Fruit fly (Drosophila melanogaster) whole organism, embryonic: Measurements from ENCODE around the gene Gen.

ENCODE experiments used
- Atf-2 ChIP-seq: fragments of 200-800 bp; sonication (Bioruptor generic); optimal IDR thresholded peaks from 2 replicates; lab custom pipeline; 2016; ENCODE audit warnings: missing biosample characterization, missing genetic modification characterization
- BEAF-32 ChIP-seq: fragments of 200-800 bp; sonication (Bioruptor generic); optimal IDR thresholded peaks from 3 replicates; lab custom pipeline; 2017; ENCODE audit warnings: missing biosample characterization, missing genetic modification characterization, mild to moderate bottlenecking, moderate library complexity, missing genetic modification reagents
- CG10321 ChIP-seq: fragments of 200-800 bp; sonication (Bioruptor generic); IDR thresholded peaks from 2 replicates; pipeline ENCODE4 v1.3.6; 2022; ENCODE audit warnings: missing biosample characterization, missing genetic modification characterization
- CG11456 ChIP-seq: fragments of 200-800 bp; sonication (Bioruptor generic); IDR thresholded peaks from 3 replicates; pipeline ENCODE4 v1.3.6; 2022; ENCODE audit warnings: missing biosample characterization, missing genetic modification characterization
- CG12744 ChIP-seq: fragments of 200-800 bp; sonication (Bioruptor generic); optimal IDR thresholded peaks from 2 replicates; lab custom pipeline; 2016; ENCODE audit warnings: missing biosample characterization, missing genetic modification characterization
- CG12942 ChIP-seq: fragments of 200-800 bp; sonication (Bioruptor generic); optimal IDR thresholded peaks from 3 replicates; lab custom pipeline; 2016; ENCODE audit warnings: missing biosample characterization, missing genetic modification characterization
- CG13894 ChIP-seq: fragments of 200-800 bp; sonication (Bioruptor generic); optimal IDR thresholded peaks from 3 replicates; lab custom pipeline; 2018; ENCODE audit warnings: missing biosample characterization, mild to moderate bottlenecking, missing genetic modification characterization, moderate library complexity
- CG14710 ChIP-seq: fragments of 200-800 bp; sonication (Bioruptor generic); optimal IDR thresholded peaks from 3 replicates; lab custom pipeline; 2019; ENCODE audit warnings: missing biosample characterization, mild to moderate bottlenecking, missing genetic modification characterization, moderate library complexity
- CG15479 ChIP-seq: fragments of 200-800 bp; sonication (Bioruptor generic); optimal IDR thresholded peaks from 3 replicates; lab custom pipeline; 2019; ENCODE audit warnings: missing biosample characterization, mild to moderate bottlenecking, missing genetic modification characterization, moderate library complexity
- CG15601 ChIP-seq: fragments of 200-800 bp; sonication (Bioruptor generic); optimal IDR thresholded peaks from 3 replicates; lab custom pipeline; 2019; ENCODE audit warnings: missing biosample characterization, mild to moderate bottlenecking, missing genetic modification characterization, moderate library complexity
- CG16815 ChIP-seq: fragments of 200-800 bp; sonication (Bioruptor generic); optimal IDR thresholded peaks from 3 replicates; lab custom pipeline; 2017; ENCODE audit warnings: missing biosample characterization, mild to moderate bottlenecking, missing genetic modification characterization
- CG17568 ChIP-seq: fragments of 200-800 bp; sonication (Bioruptor generic); optimal IDR thresholded peaks from 2 replicates; lab custom pipeline; 2018; ENCODE audit warnings: missing biosample characterization, mild to moderate bottlenecking, missing genetic modification characterization, moderate library complexity
- CG1792 ChIP-seq: fragments of 200-800 bp; sonication (Bioruptor generic); optimal IDR thresholded peaks from 2 replicates; lab custom pipeline; 2016; ENCODE audit warnings: missing biosample characterization, missing genetic modification characterization
- CG1832 ChIP-seq: fragments of 200-800 bp; sonication (Bioruptor generic); optimal IDR thresholded peaks from 2 replicates; lab custom pipeline; 2017; ENCODE audit warnings: missing biosample characterization, mild to moderate bottlenecking, missing genetic modification characterization, inconsistent platforms
- CG33213 ChIP-seq: fragments of 200-800 bp; sonication (Bioruptor generic); optimal IDR thresholded peaks from 3 replicates; lab custom pipeline; 2016; ENCODE audit warnings: missing biosample characterization, missing genetic modification characterization
- CG4328 ChIP-seq: fragments of 200-800 bp; sonication (Bioruptor generic); optimal IDR thresholded peaks from 3 replicates; lab custom pipeline; 2017; ENCODE audit warnings: missing biosample characterization, missing genetic modification reagents, missing genetic modification characterization
- CG4854 ChIP-seq: fragments of 200-800 bp; sonication (Bioruptor generic); optimal IDR thresholded peaks from 2 replicates; lab custom pipeline; 2016; ENCODE audit warnings: missing biosample characterization, missing genetic modification characterization, inconsistent platforms
- CG5245 ChIP-seq: fragments of 200-800 bp; sonication (Bioruptor generic); optimal IDR thresholded peaks from 3 replicates; lab custom pipeline; 2016; ENCODE audit warnings: missing biosample characterization, missing genetic modification characterization
- CG7839 ChIP-seq: fragments of 200-800 bp; sonication (Bioruptor generic); optimal IDR thresholded peaks from 3 replicates; lab custom pipeline; 2018; ENCODE audit warnings: missing biosample characterization, mild to moderate bottlenecking, missing genetic modification characterization, moderate library complexity
- CG8281 ChIP-seq: fragments of 200-800 bp; sonication (Bioruptor generic); optimal IDR thresholded peaks from 2 replicates; lab custom pipeline; 2018; ENCODE audit warnings: missing biosample characterization, mild to moderate bottlenecking, missing genetic modification characterization, moderate library complexity
- CkIIα-i1 ChIP-seq: fragments of 200-800 bp; sonication (Bioruptor generic); IDR thresholded peaks from 2 replicates; pipeline ENCODE4 v1.3.6; 2022; ENCODE audit warnings: missing biosample characterization, missing genetic modification characterization
- CoRest ChIP-seq: fragments of 200-800 bp; sonication (Bioruptor generic); optimal IDR thresholded peaks from 3 replicates; lab custom pipeline; 2018; ENCODE audit warnings: missing biosample characterization, mild to moderate bottlenecking, missing genetic modification characterization, moderate library complexity
- Ets97D ChIP-seq: fragments of 200-800 bp; sonication (Bioruptor generic); optimal IDR thresholded peaks from 3 replicates; lab custom pipeline; 2016; ENCODE audit warnings: missing biosample characterization, missing genetic modification characterization
- HLHmδ ChIP-seq: fragments of 200-800 bp; sonication (Bioruptor generic); optimal IDR thresholded peaks from 2 replicates; lab custom pipeline; 2018; ENCODE audit warnings: missing biosample characterization, mild to moderate bottlenecking, missing genetic modification characterization, moderate library complexity
- Hand ChIP-seq: fragments of 200-800 bp; sonication (Bioruptor generic); optimal IDR thresholded peaks from 2 replicates; lab custom pipeline; 2017; ENCODE audit warnings: mild to moderate bottlenecking, missing biosample characterization, missing genetic modification reagents, missing genetic modification characterization
- Hey ChIP-seq: fragments of 200-800 bp; sonication (Bioruptor generic); optimal IDR thresholded peaks from 3 replicates; lab custom pipeline; 2018; ENCODE audit warnings: missing biosample characterization, mild to moderate bottlenecking, missing genetic modification characterization
- Med ChIP-seq: fragments of 200-800 bp; sonication (Bioruptor generic); peaks from one replicate; lab custom pipeline; 2016; ENCODE audit warnings: missing biosample characterization, missing genetic modification characterization, mild to moderate bottlenecking, inconsistent platforms, moderate library complexity
- Ptx1 ChIP-seq: fragments of 200-800 bp; sonication (Bioruptor generic); IDR thresholded peaks from 2 replicates; pipeline ENCODE4 v1.3.6; 2022; ENCODE audit warnings: missing biosample characterization, missing genetic modification characterization
- Sox100B ChIP-seq: fragments of 200-800 bp; sonication (Bioruptor generic); optimal IDR thresholded peaks from 3 replicates; lab custom pipeline; 2018; ENCODE audit warnings: missing biosample characterization, mild to moderate bottlenecking, missing genetic modification characterization
- abd-A ChIP-seq: fragments of 200-800 bp; sonication (Bioruptor generic); optimal IDR thresholded peaks from 3 replicates; lab custom pipeline; 2019; ENCODE audit warnings: missing biosample characterization, mild to moderate bottlenecking, missing genetic modification characterization, moderate library complexity
- aop ChIP-seq: fragments of 200-800 bp; sonication (Bioruptor generic); IDR thresholded peaks from 2 replicates; pipeline ENCODE4 v1.3.6; 2022; ENCODE audit warnings: missing biosample characterization, missing genetic modification characterization
- ara ChIP-seq: fragments of 200-800 bp; sonication (Bioruptor generic); IDR thresholded peaks from 2 replicates; pipeline ENCODE4 v1.3.6; 2022; ENCODE audit warnings: missing biosample characterization, missing genetic modification characterization
- ato ChIP-seq: fragments of 200-800 bp; sonication (Bioruptor generic); IDR thresholded peaks from 2 replicates; pipeline ENCODE4 v1.3.6; 2022; ENCODE audit warnings: missing biosample characterization, missing genetic modification characterization; ENCODE audit not compliant: partially characterized antibody
- bcd ChIP-seq: fragments of 200-800 bp; sonication (Bioruptor generic); optimal IDR thresholded peaks from 2 replicates; lab custom pipeline; 2017; ENCODE audit warnings: missing biosample characterization, mild to moderate bottlenecking, missing genetic modification characterization
- ewg ChIP-seq: fragments of 200-800 bp; sonication (Bioruptor generic); optimal IDR thresholded peaks from 3 replicates; lab custom pipeline; 2017; ENCODE audit warnings: mild to moderate bottlenecking, missing biosample characterization, missing genetic modification reagents, missing genetic modification characterization
- gcm2 ChIP-seq: fragments of 200-800 bp; sonication (Bioruptor generic); optimal IDR thresholded peaks from 2 replicates; lab custom pipeline; 2016; ENCODE audit warnings: missing biosample characterization, missing genetic modification characterization
- ind ChIP-seq: fragments of 200-800 bp; sonication (Bioruptor generic); optimal IDR thresholded peaks from 3 replicates; lab custom pipeline; 2016; ENCODE audit warnings: missing biosample characterization, missing genetic modification characterization
- klu ChIP-seq: fragments of 200-800 bp; sonication (Bioruptor generic); IDR thresholded peaks from 2 replicates; pipeline ENCODE4 v1.3.6; 2022; ENCODE audit warnings: missing biosample characterization, missing genetic modification characterization
- lab ChIP-seq: fragments of 200-800 bp; sonication (Bioruptor generic); optimal IDR thresholded peaks from 3 replicates; lab custom pipeline; 2017; ENCODE audit warnings: missing biosample characterization, missing genetic modification characterization, mild to moderate bottlenecking, moderate library complexity, missing genetic modification reagents
- mam ChIP-seq: fragments of 200-800 bp; sonication (Bioruptor generic); optimal IDR thresholded peaks from 3 replicates; lab custom pipeline; 2016; ENCODE audit warnings: missing biosample characterization, missing genetic modification characterization
- nau ChIP-seq: fragments of 200-800 bp; sonication (Bioruptor generic); optimal IDR thresholded peaks from 3 replicates; lab custom pipeline; 2017; ENCODE audit warnings: missing biosample characterization, mild to moderate bottlenecking, missing genetic modification characterization, missing genetic modification reagents
- phol ChIP-seq: fragments of 200-800 bp; sonication (Bioruptor generic); optimal IDR thresholded peaks from 3 replicates; lab custom pipeline; 2018; ENCODE audit warnings: missing biosample characterization, mild to moderate bottlenecking, missing genetic modification characterization, moderate library complexity
- repo ChIP-seq: fragments of 200-800 bp; sonication (Bioruptor generic); optimal IDR thresholded peaks from 2 replicates; lab custom pipeline; 2016; ENCODE audit warnings: missing biosample characterization, missing genetic modification characterization
- sima ChIP-seq: fragments of 200-800 bp; sonication (Bioruptor generic); optimal IDR thresholded peaks from 2 replicates; lab custom pipeline; 2016; ENCODE audit warnings: missing biosample characterization, missing genetic modification characterization
- stwl ChIP-seq: fragments of 200-800 bp; sonication (Bioruptor generic); optimal IDR thresholded peaks from 3 replicates; lab custom pipeline; 2018; ENCODE audit warnings: missing biosample characterization, mild to moderate bottlenecking, missing genetic modification characterization, moderate library complexity
- tll ChIP-seq, 2 experiments: fragments of 200-800 bp in 1 of 2; fragments of >200 bp in 1 of 2; sonication (Bioruptor generic) in 1 of 2; optimal IDR thresholded peaks; 2 replicates each; lab custom pipeline; 2017 to 2019; ENCODE audit warnings: missing biosample characterization in 2 of 2, missing genetic modification characterization in 2 of 2, mild to moderate bottlenecking in 1 of 2, moderate library complexity in 1 of 2
- vvl ChIP-seq: fragments of 200-800 bp; sonication (Bioruptor generic); IDR thresholded peaks from 2 replicates; pipeline ENCODE4 v1.3.6; 2022; ENCODE audit warnings: missing biosample characterization, missing genetic modification characterization
- wdn ChIP-seq: fragments of 200-800 bp; sonication (Bioruptor generic); IDR thresholded peaks from 2 replicates; pipeline ENCODE4 v1.3.6; 2022; ENCODE audit warnings: missing biosample characterization, missing genetic modification characterization

Gen gene

dm6 chr3L:5184860-5185639 lies 32.9 kb upstream of the Gen start (continued):
- TF ChIP-seq CG15601 (tag; lab: Kevin White, UChicago) (no peak), stwl (no peak), Atf-2 (GFP tag; lab: Kevin White, UChicago) (no peak), BEAF-32 (GFP tag; lab: Kevin White, UChicago) (no peak), ind (peak; percentile 60), ato (GFP tag; lab: Robert Waterston, UW) (no peak), CG8281 (tag; lab: Kevin White, UChicago) (no peak), CoRest (peak; percentile 75), mam (peak; percentile 34), ara (no peak), nau (GFP tag; lab: Kevin White, UChicago) (no peak), CG7839 (tag; lab: Kevin White, UChicago) (peak; percentile 64), bcd (GFP tag; lab: Kevin White, UChicago) (peak; percentile 75), CG33213 (GFP tag; lab: Kevin White, UChicago) (peak; percentile 23), abd-A (tag; lab: Kevin White, UChicago) (no peak), Sox100B (GFP tag; lab: Kevin White, UChicago) (peak; percentile 62), ewg (GFP tag; lab: Kevin White, UChicago) (peak; percentile 82), vvl (GFP tag; lab: Robert Waterston, UW) (peak; percentile 61; the same call in 1 of the 2 replicates), repo (GFP tag; lab: Kevin White, UChicago) (no peak), aop (0 out of 2 replicates have a peak, but pooled peaks have one; percentile 9), CG12744 (GFP tag; lab: Kevin White, UChicago) (peak; percentile 4), Ets97D (GFP tag; lab: Kevin White, UChicago) (peak; percentile 43), CG12942 (peak; percentile 58), phol (tag; lab: Kevin White, UChicago) (peak; percentile 69), CG11456 (peak; percentile 63; the same call in 2 of the 3 replicates), klu (GFP tag; lab: Robert Waterston, UW) (0 out of 2 replicates have a peak, but pooled peaks have one; percentile 35), CG16815 (GFP tag; lab: Kevin White, UChicago) (peak; percentile 47), CG5245 (GFP tag; lab: Kevin White, UChicago) (peak; percentile 21), tll (GFP tag; optimal IDR thresholded peaks at IDR 0.05; lab: Kevin White, UChicago) (no peak), Hey (tag; lab: Kevin White, UChicago) (no peak), Med (GFP tag; lab: Kevin White, UChicago) (peak; percentile 86), wdn (GFP tag; lab: Robert Waterston, UW) (peak; percentile 32; the same call in 1 of the 2 replicates), HLHmδ (GFP tag; lab: Kevin White, UChicago) (no peak), CG1832 (GFP tag; lab: Kevin White, UChicago) (peak; percentile 63), CG1792 (GFP tag; lab: Kevin White, UChicago) (peak; percentile 24), Ptx1 (GFP tag; lab: Robert Waterston, UW) (peak; percentile 68), CkIIα-i1 (GFP tag; lab: Robert Waterston, UW) (no peak), sima (no peak), Hand (GFP tag; lab: Kevin White, UChicago) (no peak), CG13894 (no peak), CG14710 (tag; lab: Kevin White, UChicago) (peak; percentile 7), CG15479 (GFP tag; lab: Kevin White, UChicago) (peak; percentile 65), gcm2 (GFP tag; lab: Kevin White, UChicago) (peak; percentile 19), CG10321 (GFP tag; lab: Robert Waterston, UW) (no peak), lab (GFP tag; lab: Kevin White, UChicago) (peak; percentile 70), CG4854 (GFP tag; lab: Kevin White, UChicago) (peak; percentile 0), CG4328 (no peak), CG17568 (GFP tag; lab: Kevin White, UChicago) (no peak)
